Worm (Caenorhabditis elegans): ENCODE measurements around the gene lin-26.

lin-26 gene

DNA sequence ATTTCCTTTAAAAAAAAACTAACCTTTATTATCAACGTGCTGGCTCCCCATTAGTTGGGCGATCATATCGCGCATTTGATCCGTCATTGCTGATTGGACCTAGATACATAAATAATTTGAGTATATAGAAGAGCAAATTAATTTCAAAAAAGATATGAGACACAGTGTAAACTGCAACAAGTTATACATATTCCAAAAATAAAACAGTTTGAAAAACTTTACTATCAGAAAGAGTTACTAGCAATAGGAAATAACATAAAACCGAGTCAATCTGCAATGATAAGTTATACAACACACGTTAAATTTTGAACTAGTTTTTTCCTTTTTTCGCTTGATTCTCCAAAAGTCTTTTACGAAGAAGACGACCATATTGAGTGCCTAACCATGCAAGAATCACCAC, 25.4 kb downstream of the lin-26 start, which contains the start of gene luc-7L:
luc-7L (minus strand) TSS at position 101 of the 400 bp plus-strand sequence.
- no peak for TF ChIP-seq ztf-22 (GFP tag; optimal IDR thresholded peaks at IDR 0.05)
- TF ChIP-seq madf-8 (GFP tag; conservative IDR thresholded peaks at IDR 0.05), result no peak
- TF ChIP-seq aptf-3 (GFP tag; IDR thresholded peaks at IDR 0.05), result no peak
- TF ChIP-seq cebp-2 (GFP tag; IDR thresholded peaks at IDR 0.05), result no peak

DNA sequence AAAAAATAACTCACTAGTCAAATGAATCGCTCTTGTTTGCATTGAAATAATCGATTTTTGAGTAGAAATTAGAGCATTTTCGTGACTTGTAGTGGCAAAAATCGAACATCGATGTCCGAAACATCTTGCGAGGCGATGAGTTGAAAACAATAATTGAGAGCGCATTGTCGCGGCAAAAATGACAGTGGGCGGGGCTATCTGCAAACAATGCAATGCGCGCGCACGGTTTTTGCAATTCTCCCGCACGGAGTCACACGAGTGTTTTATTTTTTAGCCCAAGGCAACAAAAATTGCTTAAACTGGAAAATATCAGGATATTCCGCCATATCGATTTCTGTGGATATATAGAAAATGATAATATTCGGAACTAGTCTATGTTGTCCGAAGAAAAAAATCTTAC, 26.5 kb downstream of the lin-26 start, which contains the start of gene B0495.9:
B0495.9 (minus strand) TSS at position 171 of the 400 bp plus-strand sequence.
- no peak for TF ChIP-seq ceh-91 (GFP tag; IDR thresholded peaks at IDR 0.05)
- peak; percentile 19 for TF ChIP-seq K12H6.12 (tag; optimal IDR thresholded peaks at IDR 0.05)
- no peak for TF ChIP-seq nhr-120 (GFP tag; IDR thresholded peaks at IDR 0.05)
- TF ChIP-seq madf-8 (GFP tag; conservative IDR thresholded peaks at IDR 0.05), result no peak
- TF ChIP-seq ztf-18 (tag; optimal IDR thresholded peaks at IDR 0.05), result peak; percentile 49
- TF ChIP-seq F10E7.11 (tag; optimal IDR thresholded peaks at IDR 0.05), result no peak
- TF ChIP-seq ztf-25 (GFP tag; IDR thresholded peaks at IDR 0.05), result 0 out of 2 replicates have a peak, but pooled peaks have one; percentile 45
- no peak for TF ChIP-seq sdz-38 (tag; optimal IDR thresholded peaks at IDR 0.05)
- TF ChIP-seq cebp-1 (GFP tag; IDR thresholded peaks at IDR 0.05), result no peak
- peak; percentile 63 for TF ChIP-seq cebp-1 (tag; optimal IDR thresholded peaks at IDR 0.05)
- TF ChIP-seq rec-8 (tag; optimal IDR thresholded peaks at IDR 0.05), result peak in 1 of 2 experiments; percentile 52
- TF ChIP-seq nfya-1 (tag; optimal IDR thresholded peaks at IDR 0.05; ENCODE audit: borderline replicate concordance, insufficient read depth), result no peak
- TF ChIP-seq ceh-100 (GFP tag; IDR thresholded peaks at IDR 0.05), result peak; percentile 42
- no peak for TF ChIP-seq ets-4 (GFP tag; optimal IDR thresholded peaks at IDR 0.05)
- TF ChIP-seq mxl-1 (tag; optimal IDR thresholded peaks at IDR 0.05), result no peak
- TF ChIP-seq ceh-27 (GFP tag; optimal IDR thresholded peaks at IDR 0.05), result peak; percentile 57
- no peak for TF ChIP-seq ztf-26 (tag; optimal IDR thresholded peaks at IDR 0.05)
- TF ChIP-seq Y53G8AR.9 (GFP tag; conservative IDR thresholded peaks at IDR 0.05), result 0 out of 2 replicates have a peak, but pooled peaks have one; percentile 55
- TF ChIP-seq hmg-20 (GFP tag; IDR thresholded peaks at IDR 0.05), result no peak
- TF ChIP-seq ztf-28 (GFP tag; IDR thresholded peaks at IDR 0.05), result peak; percentile 73; the same call in 1 of the 2 replicates
- TF ChIP-seq D2030.7 (GFP tag; IDR thresholded peaks at IDR 0.05), result no peak
- no peak for TF ChIP-seq B0019.2 (GFP tag; conservative IDR thresholded peaks at IDR 0.05)
- peak; percentile 12 for TF ChIP-seq xnd-1 (tag; optimal IDR thresholded peaks at IDR 0.05)
- TF ChIP-seq repo-1 (tag; optimal IDR thresholded peaks at IDR 0.05), result no peak
- TF ChIP-seq F55B11.4 (tag; optimal IDR thresholded peaks at IDR 0.05; ENCODE audit: borderline replicate concordance, insufficient read depth), result no peak
- TF ChIP-seq bed-2 (GFP tag; IDR thresholded peaks at IDR 0.05), result no peak
- peak; percentile 19 for TF ChIP-seq F52B5.7 (tag; optimal IDR thresholded peaks at IDR 0.05)
- no peak for TF ChIP-seq madf-10 (tag; optimal IDR thresholded peaks at IDR 0.05)
- no peak for TF ChIP-seq dpff-1 (tag; optimal IDR thresholded peaks at IDR 0.05)
- TF ChIP-seq zfh-2 (GFP tag; conservative IDR thresholded peaks at IDR 0.05), result no peak
- TF ChIP-seq nhr-80 (tag; optimal IDR thresholded peaks at IDR 0.05), result peak; percentile 51
- TF ChIP-seq B0261.1 (tag; optimal IDR thresholded peaks at IDR 0.05), result no peak
- no peak for TF ChIP-seq cebp-2 (GFP tag; IDR thresholded peaks at IDR 0.05)
- TF ChIP-seq B0336.3 (GFP tag; IDR thresholded peaks at IDR 0.05), result no peak; the same call in 1 of the 2 replicates
- TF ChIP-seq attf-6 (GFP tag; IDR thresholded peaks at IDR 0.05), result no peak
- no peak for TF ChIP-seq fkh-3 (tag; optimal IDR thresholded peaks at IDR 0.05)
- TF ChIP-seq Y56A3A.18 (GFP tag; IDR thresholded peaks at IDR 0.05), result no peak
- TF ChIP-seq zim-3 (tag; optimal IDR thresholded peaks at IDR 0.05), result no peak
- no peak for TF ChIP-seq F57A8.1 (GFP tag; optimal IDR thresholded peaks at IDR 0.05)
- TF ChIP-seq C06A6.2 (GFP tag; conservative IDR thresholded peaks at IDR 0.05), result no peak
- TF ChIP-seq hsf-1 (GFP tag; IDR thresholded peaks at IDR 0.05), result no peak
- peak; percentile 26 for TF ChIP-seq him-1 (tag; optimal IDR thresholded peaks at IDR 0.05)
- no peak for TF ChIP-seq B0035.1 (tag; optimal IDR thresholded peaks at IDR 0.05)
- TF ChIP-seq T07F8.4 (tag; optimal IDR thresholded peaks at IDR 0.05), result no peak
- no peak for TF ChIP-seq Y53F4B.3 (GFP tag; IDR thresholded peaks at IDR 0.05)

Data from whole organism, young adult.